Worm (Caenorhabditis elegans) whole organism, L2 larva: ENCODE measurements around the gene cima-1.

ENCODE experiments used
- C34F6.9 ChIP-seq: fragments of 150-350 bp; optimal IDR thresholded peaks from 2 replicates; lab custom pipeline; 2014; ENCODE audit warnings: missing biosample characterization, missing genetic modification characterization
- F13H6.1 ChIP-seq: sonication (generic microtip); optimal IDR thresholded peaks from 2 replicates; lab custom pipeline; 2016; ENCODE audit warnings: missing genetic modification characterization, missing compliant biosample characterization
- R02D3.7 ChIP-seq: fragments of 150-350 bp; optimal IDR thresholded peaks from 2 replicates; lab custom pipeline; 2014; ENCODE audit warnings: missing biosample characterization, missing genetic modification characterization
- Y55F3AM.14 ChIP-seq: fragments of 200-800 bp; sonication (Bioruptor generic); optimal IDR thresholded peaks from 2 replicates; lab custom pipeline; 2018; ENCODE audit warnings: mild to moderate bottlenecking, missing genetic modification characterization, missing compliant biosample characterization
- ZK546.5 ChIP-seq: sonication (generic microtip); optimal IDR thresholded peaks from 2 replicates; lab custom pipeline; 2017; ENCODE audit warnings: missing biosample characterization, missing genetic modification characterization
- alr-1 ChIP-seq: fragments of 150-350 bp; optimal IDR thresholded peaks from 2 replicates; lab custom pipeline; 2014; ENCODE audit warnings: missing biosample characterization, missing genetic modification characterization
- ama-1 ChIP-seq: fragments of 150-350 bp; optimal IDR thresholded peaks from 2 replicates; lab custom pipeline; 2018; ENCODE audit warnings: inconsistent platforms
- blmp-1 ChIP-seq: sonication (generic microtip); optimal IDR thresholded peaks from 2 replicates; lab custom pipeline; 2017; ENCODE audit warnings: missing genetic modification characterization, mild to moderate bottlenecking, missing compliant biosample characterization, antibody characterized with exemption, moderate library complexity; ENCODE audit not compliant: insufficient read depth
- ceh-16 ChIP-seq: fragments of 150-350 bp; optimal IDR thresholded peaks from 2 replicates; lab custom pipeline; 2014; ENCODE audit warnings: missing biosample characterization, missing genetic modification characterization
- crh-2 ChIP-seq: sonication (generic microtip); optimal IDR thresholded peaks from 2 replicates; lab custom pipeline; 2017; ENCODE audit warnings: missing biosample characterization, missing genetic modification characterization
- dmd-4 ChIP-seq: sonication (generic microtip); optimal IDR thresholded peaks from 2 replicates; lab custom pipeline; 2017; ENCODE audit warnings: missing biosample characterization, missing genetic modification characterization
- elt-1 ChIP-seq: fragments of 150-350 bp; optimal IDR thresholded peaks from 2 replicates; lab custom pipeline; 2014; ENCODE audit warnings: missing biosample characterization, missing genetic modification characterization
- elt-3 ChIP-seq: sonication (generic microtip); optimal IDR thresholded peaks from 2 replicates; lab custom pipeline; 2017; ENCODE audit warnings: missing biosample characterization, missing genetic modification characterization
- fos-1 ChIP-seq: fragments of 150-350 bp; optimal IDR thresholded peaks from 2 replicates; lab custom pipeline; 2014; ENCODE audit warnings: missing biosample characterization, missing genetic modification characterization
- gmeb-1 ChIP-seq: fragments of 150-350 bp; optimal IDR thresholded peaks from 2 replicates; lab custom pipeline; 2014; ENCODE audit warnings: missing biosample characterization, missing genetic modification characterization
- lin-11 ChIP-seq: fragments of 150-350 bp; sonication (generic microtip); optimal IDR thresholded peaks from 2 replicates; lab custom pipeline; 2014; ENCODE audit warnings: missing biosample characterization, missing genetic modification characterization, inconsistent platforms, mixed read lengths
- lin-13 ChIP-seq: fragments of 150-350 bp; optimal IDR thresholded peaks from 2 replicates; lab custom pipeline; 2014; ENCODE audit warnings: missing biosample characterization, missing genetic modification reagents, missing genetic modification characterization
- lin-39 ChIP-seq: fragments of 150-350 bp; optimal IDR thresholded peaks from 2 replicates; lab custom pipeline; 2014; ENCODE audit warnings: missing biosample characterization, missing genetic modification reagents, missing genetic modification characterization
- lsy-2 ChIP-seq, 2 experiments: fragments of 150-350 bp in 1 of 2; sonication (generic microtip) in 1 of 2; optimal IDR thresholded peaks; 2 replicates each; lab custom pipeline; 2014 to 2017; ENCODE audit warnings: missing biosample characterization in 2 of 2, missing genetic modification characterization in 2 of 2
- mab-5 ChIP-seq: fragments of 150-350 bp; optimal IDR thresholded peaks from 2 replicates; lab custom pipeline; 2014; ENCODE audit warnings: missing biosample characterization, missing genetic modification characterization
- mbf-1 ChIP-seq: sonication (generic microtip); optimal IDR thresholded peaks from 2 replicates; lab custom pipeline; 2017; ENCODE audit warnings: missing biosample characterization, missing genetic modification characterization
- mdl-1 ChIP-seq, 2 experiments: fragments of 150-350 bp in 1 of 2; sonication (generic microtip) in 1 of 2; optimal IDR thresholded peaks; 2 replicates each; lab custom pipeline; 2017; ENCODE audit warnings: missing biosample characterization in 2 of 2, missing genetic modification characterization in 2 of 2
- nhr-10 ChIP-seq: sonication (generic microtip); optimal IDR thresholded peaks from 2 replicates; lab custom pipeline; 2017; ENCODE audit warnings: missing biosample characterization, missing genetic modification characterization
- nhr-11 ChIP-seq: fragments of 150-350 bp; optimal IDR thresholded peaks from 2 replicates; lab custom pipeline; 2014; ENCODE audit warnings: missing biosample characterization, missing genetic modification characterization
- nhr-12 ChIP-seq: fragments of 150-350 bp; optimal IDR thresholded peaks from 2 replicates; lab custom pipeline; 2014; ENCODE audit warnings: missing biosample characterization, missing genetic modification characterization
- nhr-129 ChIP-seq: fragments of 150-350 bp; optimal IDR thresholded peaks from 2 replicates; lab custom pipeline; 2014; ENCODE audit warnings: missing biosample characterization, missing genetic modification characterization
- nhr-21 ChIP-seq: fragments of 150-350 bp; optimal IDR thresholded peaks from 2 replicates; lab custom pipeline; 2014; ENCODE audit warnings: missing biosample characterization, missing genetic modification characterization
- nhr-23 ChIP-seq: fragments of 150-350 bp; optimal IDR thresholded peaks from 2 replicates; lab custom pipeline; 2014; ENCODE audit warnings: missing biosample characterization, missing genetic modification reagents, missing genetic modification characterization
- nhr-237 ChIP-seq: fragments of 150-350 bp; optimal IDR thresholded peaks from 2 replicates; lab custom pipeline; 2014; ENCODE audit warnings: missing biosample characterization, missing genetic modification characterization
- nhr-25 ChIP-seq: fragments of 150-350 bp; sonication (generic microtip); optimal IDR thresholded peaks from 3 replicates; lab custom pipeline; 2014; ENCODE audit warnings: missing biosample characterization, missing genetic modification characterization
- nhr-6 ChIP-seq: fragments of 150-350 bp; optimal IDR thresholded peaks from 2 replicates; lab custom pipeline; 2014; ENCODE audit warnings: missing biosample characterization, missing genetic modification characterization
- peb-1 ChIP-seq: fragments of 150-350 bp; optimal IDR thresholded peaks from 2 replicates; lab custom pipeline; 2014; ENCODE audit warnings: missing biosample characterization, missing genetic modification characterization
- sem-4 ChIP-seq: fragments of 150-350 bp; optimal IDR thresholded peaks from 2 replicates; lab custom pipeline; 2014; ENCODE audit warnings: missing biosample characterization, missing genetic modification reagents, missing genetic modification characterization
- skn-1 ChIP-seq: sonication (generic microtip); optimal IDR thresholded peaks from 2 replicates; lab custom pipeline; 2017; ENCODE audit warnings: missing biosample characterization, missing genetic modification characterization
- sma-3 ChIP-seq: sonication (generic microtip); optimal IDR thresholded peaks from 2 replicates; lab custom pipeline; 2016; ENCODE audit warnings: missing genetic modification reagents, missing genetic modification characterization, missing compliant biosample characterization
- sma-9 ChIP-seq, 2 experiments: fragments of 150-350 bp in 1 of 2; sonication (generic microtip) in 1 of 2; optimal IDR thresholded peaks; 2 replicates each; lab custom pipeline; 2014 to 2016; ENCODE audit warnings: missing genetic modification characterization in 2 of 2, mild to moderate bottlenecking in 1 of 2, missing biosample characterization in 1 of 2, missing compliant biosample characterization in 1 of 2, missing genetic modification reagents in 1 of 2, moderate library complexity in 1 of 2
- snpc-4 ChIP-seq: fragments of 150-350 bp; optimal IDR thresholded peaks from 2 replicates; lab custom pipeline; 2014; ENCODE audit warnings: missing biosample characterization, missing genetic modification characterization
- unc-55 ChIP-seq: fragments of 150-350 bp; sonication (generic microtip); optimal IDR thresholded peaks from 3 replicates; lab custom pipeline; 2014; ENCODE audit warnings: missing biosample characterization, missing genetic modification reagents, missing genetic modification characterization
- unc-62 ChIP-seq: fragments of 150-350 bp; optimal IDR thresholded peaks from 2 replicates; lab custom pipeline; 2014; ENCODE audit warnings: missing biosample characterization, missing genetic modification reagents, missing genetic modification characterization
- zag-1 ChIP-seq: fragments of 150-350 bp; optimal IDR thresholded peaks from 2 replicates; lab custom pipeline; 2014; ENCODE audit warnings: missing biosample characterization, missing genetic modification characterization
- ztf-1 ChIP-seq: fragments of 200-800 bp; sonication (Bioruptor generic); conservative IDR thresholded peaks from 2 replicates; pipeline ENCODE4 v1.3.6; 2022; ENCODE audit warnings: missing genetic modification characterization, missing compliant biosample characterization
- ztf-11 ChIP-seq: sonication (generic microtip); optimal IDR thresholded peaks from 2 replicates; lab custom pipeline; 2017; ENCODE audit warnings: missing biosample characterization, missing genetic modification characterization
- ztf-4 ChIP-seq: fragments of 150-350 bp; optimal IDR thresholded peaks from 2 replicates; lab custom pipeline; 2014; ENCODE audit warnings: missing biosample characterization, missing genetic modification characterization

The cima-1 gene

DNA sequence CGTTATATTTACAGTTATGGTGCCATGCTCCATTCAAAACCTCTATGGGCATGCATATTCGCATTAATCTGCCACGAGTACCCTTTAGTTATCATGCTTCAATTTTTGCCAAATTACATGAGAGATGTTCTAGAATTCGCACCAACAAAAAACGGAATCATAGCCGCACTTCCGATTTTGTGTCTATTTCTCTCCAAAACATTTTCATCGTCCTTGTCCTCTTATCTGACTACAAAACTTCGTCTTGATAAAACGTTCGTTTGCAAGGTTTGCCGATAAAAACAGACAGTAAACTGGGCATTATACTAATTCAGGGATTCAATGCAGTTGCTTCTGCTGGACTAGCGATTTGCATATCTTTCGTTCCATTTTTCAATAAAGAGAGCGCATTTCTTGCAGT is 1.9 kb downstream of the cima-1 start:
- TF ChIP-seq fos-1 (tag; lab: Kevin White, UChicago) = peak; percentile 51
- TF ChIP-seq dmd-4 = no peak

DNA sequence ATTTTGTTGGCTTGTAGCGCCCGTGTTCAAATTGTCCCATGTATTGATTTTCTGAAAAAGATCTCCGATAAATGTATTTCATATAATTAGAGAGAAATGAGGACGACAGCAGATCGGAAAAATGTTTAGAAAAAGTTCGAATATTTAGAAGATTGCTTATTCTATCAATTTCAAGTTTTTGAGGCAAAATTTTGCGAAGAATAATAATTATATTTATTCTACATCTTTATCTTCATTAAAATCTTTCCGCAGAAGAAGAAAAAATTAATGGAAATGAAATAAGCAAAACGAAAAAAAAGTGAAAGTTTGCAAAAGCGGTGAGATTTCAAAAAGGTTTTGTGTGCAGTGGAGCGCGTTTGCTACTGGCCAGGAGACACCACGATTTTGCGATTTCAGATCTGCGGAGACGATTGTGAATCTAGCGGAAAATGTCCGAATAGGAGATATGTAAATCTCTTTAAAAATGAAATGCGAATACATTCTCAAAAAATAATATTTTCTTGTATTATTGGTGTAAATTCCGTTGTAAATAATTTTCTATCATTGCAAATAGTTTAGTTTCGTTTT is 3.0 kb downstream of the cima-1 start, which contains the start of gene nrde-4:
nrde-4 (minus strand) TSS at position 51 of the 567 bp plus-strand sequence.
- TF ChIP-seq ceh-16 (tag; lab: Kevin White, UChicago) (no peak), gmeb-1 (tag; lab: Kevin White, UChicago) (peak; percentile 39), crh-2 (tag; lab: Kevin White, UChicago) (peak; percentile 71), lsy-2 (tag; optimal IDR thresholded peaks at IDR 0.05; lab: Kevin White, UChicago) (peak in 1 of 2 experiments; percentile 79), lin-13 (GFP tag; lab: Kevin White, UChicago) (peak; percentile 60), mbf-1 (no peak), sma-3 (GFP tag; lab: Kevin White, UChicago) (peak; percentile 61), skn-1 (tag; lab: Kevin White, UChicago) (no peak), nhr-6 (no peak), snpc-4 (tag; lab: Kevin White, UChicago) (no peak), lin-11 (tag; lab: Kevin White, UChicago) (no peak), peb-1 (tag; lab: Kevin White, UChicago) (no peak), unc-55 (GFP tag; lab: Kevin White, UChicago) (peak; percentile 86), alr-1 (tag; lab: Kevin White, UChicago) (no peak), unc-62 (no peak), zag-1 (tag; lab: Kevin White, UChicago) (peak; percentile 22), C34F6.9 (tag; lab: Kevin White, UChicago) (peak; percentile 90), nhr-12 (no peak), lin-39 (tag; lab: Kevin White, UChicago) (no peak), ztf-11 (tag; lab: Kevin White, UChicago) (no peak), fos-1 (tag; lab: Kevin White, UChicago) (peak; percentile 75), nhr-10 (tag; lab: Kevin White, UChicago) (no peak), nhr-11 (no peak), F13H6.1 (tag; lab: Kevin White, UChicago) (no peak), ztf-4 (tag; lab: Kevin White, UChicago) (no peak), blmp-1 (tag; lab: Kevin White, UChicago) (peak; percentile 97), Y55F3AM.14 (GFP tag; lab: Kevin White, UChicago) (no peak), ztf-1 (GFP tag; lab: Robert Waterston, UW) (no peak), dmd-4 (no peak), elt-1 (tag; lab: Kevin White, UChicago) (no peak), ama-1 (lab: Kevin White, UChicago) (no peak), ZK546.5 (tag; lab: Kevin White, UChicago) (no peak), nhr-23 (tag; lab: Kevin White, UChicago) (no peak), sma-9 (GFP tag; optimal IDR thresholded peaks at IDR 0.05; lab: Kevin White, UChicago) (peak; percentile 59), sma-9 (tag; optimal IDR thresholded peaks at IDR 0.05; lab: Kevin White, UChicago) (no peak), nhr-21 (tag; lab: Kevin White, UChicago) (peak; percentile 22), nhr-129 (tag; lab: Kevin White, UChicago) (peak; percentile 77), mdl-1 (tag; optimal IDR thresholded peaks at IDR 0.05; lab: Kevin White, UChicago) (no peak), mab-5 (tag; lab: Kevin White, UChicago) (no peak), sem-4 (peak; percentile 81), R02D3.7 (tag; lab: Kevin White, UChicago) (no peak), elt-3 (tag; lab: Kevin White, UChicago) (no peak), nhr-25 (tag; lab: Kevin White, UChicago) (no peak), nhr-237 (tag; lab: Kevin White, UChicago) (no peak)
